Worm (Caenorhabditis elegans) whole organism, L1 larva: ENCODE results near the gene Y42G9A.2.

Experiments
- C04F5.9 ChIP-seq: sonication (generic microtip); optimal IDR thresholded peaks from 2 replicates; lab custom pipeline; 2016; ENCODE audit warnings: missing genetic modification characterization, missing compliant biosample characterization
- C16A3.4 ChIP-seq: fragments of 150-350 bp; optimal IDR thresholded peaks from 2 replicates; lab custom pipeline; 2014; ENCODE audit warnings: missing biosample characterization, missing genetic modification characterization
- C34B4.2 ChIP-seq: sonication (generic microtip); optimal IDR thresholded peaks from 2 replicates; lab custom pipeline; 2017; ENCODE audit warnings: mild to moderate bottlenecking, missing genetic modification characterization, missing compliant biosample characterization
- Y116A8C.19 ChIP-seq: sonication (generic microtip); optimal IDR thresholded peaks from 2 replicates; lab custom pipeline; 2016; ENCODE audit warnings: missing compliant biosample characterization, missing genetic modification characterization, borderline replicate concordance
- aha-1 ChIP-seq: fragments of 150-350 bp; optimal IDR thresholded peaks from 2 replicates; lab custom pipeline; 2014; ENCODE audit warnings: missing biosample characterization, missing genetic modification characterization
- aly-2 ChIP-seq: fragments of 150-350 bp; optimal IDR thresholded peaks from 2 replicates; lab custom pipeline; 2014; ENCODE audit warnings: missing biosample characterization, missing genetic modification characterization
- ceh-82 ChIP-seq, 3 experiments: fragments of 150-350 bp in 1 of 3; sonication (generic microtip) in 2 of 3; optimal IDR thresholded peaks; 2 replicates each; lab custom pipeline; 2014 to 2017; ENCODE audit warnings: missing biosample characterization in 3 of 3, missing genetic modification characterization in 3 of 3
- ceh-88 ChIP-seq: fragments of 200-800 bp; sonication (Bioruptor generic); IDR thresholded peaks from 2 replicates; pipeline ENCODE4 v1.3.6; 2022; ENCODE audit warnings: missing genetic modification characterization, missing compliant biosample characterization
- dsc-1 ChIP-seq: sonication (generic microtip); optimal IDR thresholded peaks from 2 replicates; lab custom pipeline; 2016; ENCODE audit warnings: mild to moderate bottlenecking, missing genetic modification characterization, missing compliant biosample characterization
- efl-1 ChIP-seq, 4 experiments: fragments of 150-350 bp; optimal IDR thresholded peaks in 3 of 4; peaks in 1 of 4; 1 replicate in 1 of 4; 2 replicates in 3 of 4; lab custom pipeline; 2014; ENCODE audit warnings: missing biosample characterization in 2 of 4, missing genetic modification characterization in 2 of 4, missing genetic modification reagents in 2 of 4
- egl-13 ChIP-seq: sonication (generic microtip); optimal IDR thresholded peaks from 2 replicates; lab custom pipeline; 2016; ENCODE audit warnings: missing genotype, missing genetic modification reagents, missing genetic modification characterization, missing compliant biosample characterization
- elt-3 ChIP-seq, 6 experiments: fragments of 150-350 bp in 1 of 6; sonication (generic microtip); optimal IDR thresholded peaks; 2 replicates each; lab custom pipeline; 2017 to 2018; ENCODE audit warnings: missing biosample characterization in 6 of 6, missing genetic modification characterization in 6 of 6, inconsistent platforms in 1 of 6
- ets-5 ChIP-seq: fragments of 200-800 bp; sonication (Bioruptor generic); IDR thresholded peaks from 2 replicates; pipeline ENCODE4 v1.3.6; 2022; ENCODE audit warnings: missing genetic modification characterization, missing compliant biosample characterization
- fkh-10 ChIP-seq: sonication (generic microtip); optimal IDR thresholded peaks from 2 replicates; lab custom pipeline; 2017; ENCODE audit warnings: missing biosample characterization, missing genetic modification reagents, missing genetic modification characterization
- fkh-8 ChIP-seq: sonication (generic microtip); optimal IDR thresholded peaks from 2 replicates; lab custom pipeline; 2016; ENCODE audit warnings: mild to moderate bottlenecking, missing genetic modification characterization, missing compliant biosample characterization
- fos-1 ChIP-seq: fragments of 150-350 bp; optimal IDR thresholded peaks from 2 replicates; lab custom pipeline; 2014; ENCODE audit warnings: missing biosample characterization, missing genetic modification characterization
- grh-1 ChIP-seq: fragments of 200-800 bp; sonication (Bioruptor generic); IDR thresholded peaks from 2 replicates; pipeline ENCODE4 v1.3.6; 2022; ENCODE audit warnings: missing genetic modification reagents, missing genetic modification characterization, missing compliant biosample characterization
- hlh-4 ChIP-seq: sonication (generic microtip); optimal IDR thresholded peaks from 2 replicates; lab custom pipeline; 2016; ENCODE audit warnings: mild to moderate bottlenecking, missing genetic modification characterization, missing compliant biosample characterization
- isw-1 ChIP-seq: fragments of 200-800 bp; sonication (Bioruptor generic); IDR thresholded peaks from 2 replicates; pipeline ENCODE4 v1.3.6; 2022; ENCODE audit warnings: missing genetic modification characterization, missing compliant biosample characterization
- jun-1 ChIP-seq: fragments of 150-350 bp; optimal IDR thresholded peaks from 2 replicates; lab custom pipeline; 2014; ENCODE audit warnings: missing biosample characterization, missing genetic modification reagents, missing genetic modification characterization
- lin-13 ChIP-seq: fragments of 150-350 bp; optimal IDR thresholded peaks from 2 replicates; lab custom pipeline; 2014; ENCODE audit warnings: missing biosample characterization, missing genetic modification reagents, missing genetic modification characterization
- lin-14 ChIP-seq: fragments of 200-800 bp; sonication (Bioruptor generic); optimal IDR thresholded peaks from 2 replicates; lab custom pipeline; 2018; ENCODE audit warnings: mild to moderate bottlenecking, missing genetic modification characterization, moderate library complexity, missing compliant biosample characterization
- lin-15B ChIP-seq: fragments of 150-350 bp; sonication (generic microtip); optimal IDR thresholded peaks from 3 replicates; lab custom pipeline; 2014; ENCODE audit warnings: missing biosample characterization, missing genetic modification characterization
- lin-35 ChIP-seq, 2 experiments: fragments of 150-350 bp; optimal IDR thresholded peaks; 2 replicates each; lab custom pipeline; 2014; ENCODE audit warnings: missing biosample characterization in 2 of 2, missing genetic modification characterization in 2 of 2, missing genetic modification reagents in 2 of 2
- lin-39 ChIP-seq: fragments of 150-350 bp; optimal IDR thresholded peaks from 2 replicates; lab custom pipeline; 2014; ENCODE audit warnings: missing biosample characterization, missing genetic modification reagents, missing genetic modification characterization
- lsy-2 ChIP-seq, 2 experiments: fragments of 150-350 bp; optimal IDR thresholded peaks; 2 replicates each; lab custom pipeline; 2014; ENCODE audit warnings: missing biosample characterization in 2 of 2, missing genetic modification characterization in 2 of 2
- mef-2 ChIP-seq: fragments of 150-350 bp; optimal IDR thresholded peaks from 2 replicates; lab custom pipeline; 2014; ENCODE audit warnings: missing biosample characterization, missing genetic modification characterization
- mep-1 ChIP-seq: fragments of 150-350 bp; optimal IDR thresholded peaks from 2 replicates; lab custom pipeline; 2014; ENCODE audit warnings: missing biosample characterization, missing genetic modification characterization
- nhr-19 ChIP-seq: fragments of 200-800 bp; sonication (Bioruptor generic); conservative IDR thresholded peaks from 2 replicates; pipeline ENCODE4 v1.3.6; 2022; ENCODE audit warnings: missing genetic modification characterization, missing compliant biosample characterization
- nhr-47 ChIP-seq: sonication (generic microtip); optimal IDR thresholded peaks from 2 replicates; lab custom pipeline; 2016; ENCODE audit warnings: mild to moderate bottlenecking, missing genetic modification characterization, moderate library complexity, missing compliant biosample characterization
- nhr-71 ChIP-seq: sonication (generic microtip); optimal IDR thresholded peaks from 2 replicates; lab custom pipeline; 2016; ENCODE audit warnings: mild to moderate bottlenecking, missing genetic modification characterization, moderate library complexity, missing compliant biosample characterization
- nhr-76 ChIP-seq: sonication (generic microtip); optimal IDR thresholded peaks from 2 replicates; lab custom pipeline; 2017; ENCODE audit warnings: missing biosample characterization, missing genetic modification characterization
- nhr-77 ChIP-seq: fragments of 150-350 bp; optimal IDR thresholded peaks from 2 replicates; lab custom pipeline; 2014; ENCODE audit warnings: missing biosample characterization, missing genetic modification characterization
- nhr-85 ChIP-seq: sonication (generic microtip); peaks from one replicate; lab custom pipeline; 2016; ENCODE audit warnings: missing genetic modification characterization, inconsistent platforms, missing compliant biosample characterization
- pqm-1 ChIP-seq: sonication (generic microtip); optimal IDR thresholded peaks from 3 replicates; lab custom pipeline; 2017; ENCODE audit warnings: missing biosample characterization, missing genetic modification characterization
- rnt-1 ChIP-seq: sonication (generic microtip); optimal IDR thresholded peaks from 2 replicates; lab custom pipeline; 2016; ENCODE audit warnings: mild to moderate bottlenecking, missing genetic modification characterization, moderate library complexity, missing compliant biosample characterization
- skn-1 ChIP-seq: fragments of 150-350 bp; optimal IDR thresholded peaks from 2 replicates; lab custom pipeline; 2014; ENCODE audit warnings: missing biosample characterization, missing genetic modification characterization
- snpc-4 ChIP-seq: fragments of 150-350 bp; optimal IDR thresholded peaks from 2 replicates; lab custom pipeline; 2014; ENCODE audit warnings: missing biosample characterization, missing genetic modification characterization
- snu-23 ChIP-seq: sonication (generic microtip); optimal IDR thresholded peaks from 2 replicates; lab custom pipeline; 2016; ENCODE audit warnings: missing genetic modification characterization, missing compliant biosample characterization
- swsn-7 ChIP-seq: sonication (generic microtip); optimal IDR thresholded peaks from 2 replicates; lab custom pipeline; 2016; ENCODE audit warnings: missing genetic modification characterization, missing compliant biosample characterization
- tbx-2 ChIP-seq: sonication (generic microtip); optimal IDR thresholded peaks from 2 replicates; lab custom pipeline; 2016; ENCODE audit warnings: missing genetic modification characterization, missing compliant biosample characterization
- tlp-1 ChIP-seq: fragments of 150-350 bp; optimal IDR thresholded peaks from 2 replicates; lab custom pipeline; 2014; ENCODE audit warnings: missing biosample characterization, missing genetic modification characterization
- unc-130 ChIP-seq: fragments of 150-350 bp; optimal IDR thresholded peaks from 2 replicates; lab custom pipeline; 2017; ENCODE audit warnings: missing biosample characterization, missing genetic modification characterization, inconsistent platforms
- unc-62 ChIP-seq: fragments of 150-350 bp; optimal IDR thresholded peaks from 2 replicates; lab custom pipeline; 2014; ENCODE audit warnings: missing biosample characterization, missing genetic modification reagents, missing genetic modification characterization
- unc-86 ChIP-seq: sonication (generic microtip); optimal IDR thresholded peaks from 2 replicates; lab custom pipeline; 2016; ENCODE audit warnings: missing genetic modification characterization, missing compliant biosample characterization
- xbp-1 ChIP-seq: sonication (generic microtip); optimal IDR thresholded peaks from 2 replicates; lab custom pipeline; 2016; ENCODE audit warnings: missing genetic modification characterization, missing compliant biosample characterization
- ztf-11 ChIP-seq, 2 experiments: sonication (generic microtip); optimal IDR thresholded peaks; 2 replicates each; lab custom pipeline; 2016 to 2017; ENCODE audit warnings: missing genetic modification characterization in 2 of 2, missing biosample characterization in 1 of 2, missing compliant biosample characterization in 1 of 2
- ztf-4 ChIP-seq: fragments of 150-350 bp; optimal IDR thresholded peaks from 2 replicates; lab custom pipeline; 2014; ENCODE audit warnings: missing biosample characterization, missing genetic modification characterization

The Y42G9A.2 gene

DNA sequence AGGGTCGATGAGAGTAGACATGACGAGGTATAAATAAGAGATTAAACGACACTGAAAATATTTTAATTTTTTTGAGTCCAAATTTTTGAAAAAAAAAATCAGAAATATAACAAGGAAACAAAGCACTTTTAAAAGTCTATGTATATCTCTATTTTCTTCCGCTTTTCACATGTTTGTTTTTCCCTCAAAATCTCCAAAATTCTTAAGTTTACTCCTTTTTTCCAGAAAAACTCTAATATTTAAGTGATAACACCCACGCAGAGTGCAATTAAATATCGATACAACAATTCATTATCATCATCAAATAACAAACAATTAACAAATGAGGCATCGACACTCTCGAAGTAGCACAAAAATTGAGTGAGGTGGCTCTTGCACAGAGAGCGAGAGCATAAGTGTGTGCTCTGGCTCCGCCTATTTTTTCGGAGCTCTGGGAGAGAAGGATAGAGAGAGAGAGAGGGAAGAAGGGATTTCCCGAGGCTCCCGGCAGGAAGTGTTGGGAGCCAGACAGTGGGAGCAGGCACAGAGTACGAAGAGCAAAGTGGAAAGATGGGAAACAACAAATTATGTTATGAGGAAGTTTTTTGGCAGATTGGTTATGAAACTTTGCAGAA, 9.8 kb downstream of the Y42G9A.2 start, which contains the start of gene anmt-2:
TSS of gene anmt-2 (minus strand) at position 51 of the 614 bp plus-strand sequence.
- TF ChIP-seq lsy-2 (tag; optimal IDR thresholded peaks at IDR 0.05; lab: Kevin White, UChicago) (peak in 1 of 2 experiments; percentile 15), nhr-85 (tag; lab: Kevin White, UChicago) (no peak), aly-2 (tag; lab: Kevin White, UChicago) (no peak), fkh-10 (GFP tag; lab: Kevin White, UChicago) (no peak), nhr-76 (tag; lab: Kevin White, UChicago) (no peak), dsc-1 (tag; lab: Kevin White, UChicago) (peak; percentile 43), C34B4.2 (tag; lab: Kevin White, UChicago) (no peak), nhr-47 (tag; lab: Kevin White, UChicago) (no peak), nhr-19 (no peak; the same call in 1 of the 2 replicates), rnt-1 (tag; lab: Kevin White, UChicago) (peak; percentile 50), snu-23 (GFP tag; lab: Kevin White, UChicago) (peak; percentile 15), lin-35 (GFP tag; optimal IDR thresholded peaks at IDR 0.05; lab: Kevin White, UChicago) (no peak), tbx-2 (peak; percentile 3), lin-39 (no peak), ztf-11 (tag; optimal IDR thresholded peaks at IDR 0.05; lab: Kevin White, UChicago) (no peak), nhr-71 (tag; lab: Kevin White, UChicago) (peak; percentile 58), fos-1 (no peak), egl-13 (tag; lab: Kevin White, UChicago) (no peak), unc-86 (tag; lab: Kevin White, UChicago) (no peak), lin-14 (GFP tag; lab: Kevin White, UChicago) (peak; percentile 50), skn-1 (tag; lab: Kevin White, UChicago) (no peak), ztf-4 (tag; lab: Kevin White, UChicago) (no peak), pqm-1 (tag; lab: Kevin White, UChicago) (no peak), C04F5.9 (no peak)

ce11 chrIII:6158642-6159475, 10.9 kb downstream of the Y42G9A.2 start, which contains the start of gene nfm-1:
TSS of gene nfm-1 (plus strand) at chrIII:6159453.
- TF ChIP-seq elt-3 (tag; optimal IDR thresholded peaks at IDR 0.05; lab: Kevin White, UChicago): peak in 3 of 6 experiments; percentile 27 to 72 (median 33)
- TF ChIP-seq lin-13: peak; percentile 17
- TF ChIP-seq fos-1: peak; percentile 42
- no peak for TF ChIP-seq tlp-1 (tag; lab: Kevin White, UChicago)
- TF ChIP-seq ets-5 (GFP tag; lab: Robert Waterston, UW): no peak
- peak; percentile 38 for TF ChIP-seq isw-1
- no peak for TF ChIP-seq C04F5.9
- TF ChIP-seq C16A3.4 (tag; lab: Kevin White, UChicago): peak; percentile 57
- TF ChIP-seq hlh-4 (tag; lab: Kevin White, UChicago): no peak
- TF ChIP-seq swsn-7 (tag; lab: Kevin White, UChicago): peak; percentile 59
- TF ChIP-seq skn-1 (tag; lab: Kevin White, UChicago): peak; percentile 24
- 0 out of 2 replicates have a peak, but pooled peaks have one; percentile 18 for TF ChIP-seq ceh-88 (GFP tag; lab: Robert Waterston, UW)
- peak; percentile 72 for TF ChIP-seq nhr-47 (tag; lab: Kevin White, UChicago)
- peak; percentile 77 for TF ChIP-seq mep-1 (tag; lab: Kevin White, UChicago)
- no peak for TF ChIP-seq Y116A8C.19 (tag; lab: Kevin White, UChicago)
- TF ChIP-seq lin-15B: peak; percentile 5
- peak; percentile 9 for TF ChIP-seq snpc-4 (tag; lab: Kevin White, UChicago)
- TF ChIP-seq aly-2 (tag; lab: Kevin White, UChicago): no peak
- peak; percentile 72 for TF ChIP-seq lin-14 (GFP tag; lab: Kevin White, UChicago)
- TF ChIP-seq xbp-1: peak; percentile 40
- peak; percentile 45 for TF ChIP-seq fkh-8 (tag; lab: Kevin White, UChicago)
- peak; percentile 72 for TF ChIP-seq nhr-71 (tag; lab: Kevin White, UChicago)
- TF ChIP-seq ceh-82 (tag; optimal IDR thresholded peaks at IDR 0.05; lab: Kevin White, UChicago): peak in 2 of 3 experiments; percentile 62 to 73
- TF ChIP-seq unc-62 (GFP tag; lab: Kevin White, UChicago): no peak
- no peak for TF ChIP-seq pqm-1 (tag; lab: Kevin White, UChicago)
- TF ChIP-seq dsc-1 (tag; lab: Kevin White, UChicago): peak; percentile 60
- TF ChIP-seq mef-2 (tag; lab: Kevin White, UChicago): no peak
- no peak for TF ChIP-seq aha-1
- TF ChIP-seq grh-1 (GFP tag; lab: Robert Waterston, UW): 0 out of 2 replicates have a peak, but pooled peaks have one; percentile 6
- TF ChIP-seq jun-1 (tag; lab: Kevin White, UChicago): no peak
- peak; percentile 50 to 62 for TF ChIP-seq efl-1 (optimal IDR thresholded peaks at IDR 0.05; lab: Kevin White, UChicago)
- TF ChIP-seq efl-1 (GFP tag; optimal IDR thresholded peaks at IDR 0.05 in 1 of 2; lab: Kevin White, UChicago): peak; percentile 30 to 93
- TF ChIP-seq unc-130: peak; percentile 64
- TF ChIP-seq nhr-77: peak; percentile 14
